Fruit fly (Drosophila melanogaster): Measurements from ENCODE around the gene CG12170.

Gene CG12170

DNA sequence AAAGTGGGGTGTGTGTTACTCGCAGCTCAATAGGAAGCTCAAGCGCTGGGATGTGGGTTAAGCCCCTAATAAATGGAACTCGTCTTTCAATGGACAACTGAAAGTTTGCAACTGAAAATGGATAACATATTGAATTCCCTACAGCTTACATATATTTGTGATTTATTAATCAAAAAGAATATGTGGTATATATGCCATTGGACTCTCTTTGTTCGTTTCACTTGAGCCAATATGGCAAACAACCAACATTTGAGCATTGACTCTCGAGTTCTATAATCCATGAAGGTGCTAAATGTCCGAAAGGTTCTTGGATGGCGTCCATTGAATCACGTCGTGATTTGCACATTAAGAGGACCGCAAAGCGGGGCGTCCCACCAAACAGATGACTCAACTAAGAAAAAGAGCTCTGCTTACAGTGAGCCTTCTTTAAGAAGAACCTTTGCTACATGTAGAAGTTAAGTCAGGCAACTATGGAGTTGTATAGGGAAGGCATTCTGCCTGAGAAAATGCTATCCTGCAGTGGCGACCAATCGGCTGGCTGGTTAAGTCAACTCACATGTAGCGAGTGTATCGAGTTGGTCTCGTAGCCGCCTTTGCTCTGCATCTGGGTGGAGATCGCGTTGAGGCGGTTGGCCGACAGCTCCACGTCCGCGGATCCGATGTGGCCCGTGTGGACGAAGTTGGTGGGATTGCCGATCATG is 19.0 kb upstream of the CG12170 start:
- TF ChIP-seq Met (GFP tag; optimal IDR thresholded peaks at IDR 0.05) (peak; percentile 52), Eip75B (GFP tag; optimal IDR thresholded peaks at IDR 0.05) (peak; percentile 52), CG11902 (GFP tag; optimal IDR thresholded peaks at IDR 0.05) (peak; percentile 34), Blimp-1 (GFP tag; optimal IDR thresholded peaks at IDR 0.05) (no peak), Sox14 (GFP tag; optimal IDR thresholded peaks at IDR 0.05) (peak; percentile 74), eg (GFP tag; IDR thresholded peaks at IDR 0.05) (peak; percentile 55; the same call in 1 of the 3 replicates), CG31627 (GFP tag; optimal IDR thresholded peaks at IDR 0.05) (peak; percentile 47), Gug (GFP tag; IDR thresholded peaks at IDR 0.05) (no peak), dsx (GFP tag; optimal IDR thresholded peaks at IDR 0.05; ENCODE audit: poor library complexity, severe bottlenecking) (peak; percentile 2), Hr38 (GFP tag; optimal IDR thresholded peaks at IDR 0.05) (no peak), CG8319 (GFP tag; optimal IDR thresholded peaks at IDR 0.05) (no peak), Ets96B (tag; optimal IDR thresholded peaks at IDR 0.05) (peak; percentile 32), vri (GFP tag; optimal IDR thresholded peaks at IDR 0.05) (no peak), acj6 (GFP tag; optimal IDR thresholded peaks at IDR 0.05) (peak; percentile 45), Eip78C (GFP tag) (peak; percentile 76), Sox102F (GFP tag; optimal IDR thresholded peaks at IDR 0.05) (no peak), CG8119 (GFP tag; IDR thresholded peaks at IDR 0.05) (peak; percentile 59; the same call in 2 of the 3 replicates), achi (GFP tag; optimal IDR thresholded peaks at IDR 0.05) (peak; percentile 18), CG10669 (GFP tag; optimal IDR thresholded peaks at IDR 0.05) (peak; percentile 25), CG3919 (GFP tag; optimal IDR thresholded peaks at IDR 0.05) (peak; percentile 57), CG4318 (GFP tag; optimal IDR thresholded peaks at IDR 0.05) (no peak), CG3032 (tag; optimal IDR thresholded peaks at IDR 0.05) (peak; percentile 17), Sox15 (GFP tag; optimal IDR thresholded peaks at IDR 0.05) (peak; percentile 15), CG34406 (GFP tag; optimal IDR thresholded peaks at IDR 0.05) (peak; percentile 18), cyc (GFP tag; optimal IDR thresholded peaks at IDR 0.05) (peak; percentile 45), CG8632 (GFP tag; optimal IDR thresholded peaks at IDR 0.05) (peak; percentile 23), CG6276 (GFP tag; optimal IDR thresholded peaks at IDR 0.05) (peak; percentile 34), Hr39 (GFP tag; optimal IDR thresholded peaks at IDR 0.05) (peak; percentile 51), Smox (GFP tag; optimal IDR thresholded peaks at IDR 0.05) (peak; percentile 8), CG11762 (GFP tag; optimal IDR thresholded peaks at IDR 0.05; ENCODE audit: insufficient read depth) (no peak), esn (GFP tag; optimal IDR thresholded peaks at IDR 0.05) (peak; percentile 47), net (GFP tag; optimal IDR thresholded peaks at IDR 0.05) (peak; percentile 27), Hr4 (GFP tag; optimal IDR thresholded peaks at IDR 0.05) (peak; percentile 64), CG32006 (GFP tag; optimal IDR thresholded peaks at IDR 0.05) (peak; percentile 68), Lpt (GFP tag; optimal IDR thresholded peaks at IDR 0.05) (peak; percentile 34), CG16779 (tag; optimal IDR thresholded peaks at IDR 0.05) (no peak), Eip93F (GFP tag; optimal IDR thresholded peaks at IDR 0.05) (no peak), CG6792 (GFP tag; optimal IDR thresholded peaks at IDR 0.05) (peak; percentile 24), CG6163 (GFP tag; IDR thresholded peaks at IDR 0.05) (peak; percentile 72), topi (GFP tag; optimal IDR thresholded peaks at IDR 0.05) (peak; percentile 50), CG15336 (GFP tag; IDR thresholded peaks at IDR 0.05) (peak; percentile 57), CG1621 (tag; optimal IDR thresholded peaks at IDR 0.05) (peak; percentile 19), lz (GFP tag; optimal IDR thresholded peaks at IDR 0.05) (peak; percentile 40), svp (GFP tag) (peak; percentile 66), CG6808 (GFP tag; optimal IDR thresholded peaks at IDR 0.05) (no peak), CG6854 (GFP tag; optimal IDR thresholded peaks at IDR 0.05) (no peak), CG7368 (GFP tag; optimal IDR thresholded peaks at IDR 0.05) (no peak), OdsH (GFP tag; optimal IDR thresholded peaks at IDR 0.05) (peak; percentile 49), salr (GFP tag; optimal IDR thresholded peaks at IDR 0.05) (no peak), spab (GFP tag; optimal IDR thresholded peaks at IDR 0.05) (no peak), pdm3 (GFP tag; optimal IDR thresholded peaks at IDR 0.05) (peak; percentile 51)

All from whole organism, prepupa.